Fruit fly (Drosophila melanogaster) whole organism, embryonic: ENCODE data around the gene CG10863.

Source experiments
- CG10565 ChIP-seq: fragments of 200-800 bp; sonication (Bioruptor generic); optimal IDR thresholded peaks from 3 replicates; lab custom pipeline; 2016; ENCODE audit warnings: missing biosample characterization, mild to moderate bottlenecking, missing genetic modification characterization
- CG11560 ChIP-seq: fragments of 200-800 bp; sonication (Bioruptor generic); IDR thresholded peaks from 3 replicates; pipeline ENCODE4 v1.3.6; 2022; ENCODE audit warnings: missing biosample characterization, missing genetic modification characterization
- CG12219 ChIP-seq: fragments of 200-800 bp; sonication (Bioruptor generic); optimal IDR thresholded peaks from 3 replicates; lab custom pipeline; 2018; ENCODE audit warnings: missing biosample characterization, mild to moderate bottlenecking, missing genetic modification characterization
- CG17802 ChIP-seq: fragments of 200-800 bp; sonication (Bioruptor generic); optimal IDR thresholded peaks from 2 replicates; lab custom pipeline; 2018; ENCODE audit warnings: missing biosample characterization, mild to moderate bottlenecking, missing genetic modification characterization, moderate library complexity
- CG18764 ChIP-seq: fragments of 200-800 bp; sonication (Bioruptor generic); optimal IDR thresholded peaks from 3 replicates; lab custom pipeline; 2016; ENCODE audit warnings: missing biosample characterization, missing genetic modification characterization
- CG2712 ChIP-seq: fragments of 200-800 bp; optimal IDR thresholded peaks from 3 replicates; lab custom pipeline; 2019; ENCODE audit warnings: missing biosample characterization, mild to moderate bottlenecking, missing genetic modification characterization, moderate library complexity
- CG31441 ChIP-seq: fragments of 200-800 bp; sonication (Bioruptor generic); IDR thresholded peaks from 2 replicates; pipeline ENCODE4 v1.3.6; 2022; ENCODE audit warnings: missing biosample characterization, missing genetic modification characterization
- CG43689 ChIP-seq: fragments of 200-800 bp; sonication (Bioruptor generic); IDR thresholded peaks from 2 replicates; pipeline ENCODE4 v1.3.6; 2022; ENCODE audit warnings: missing biosample characterization, missing genetic modification characterization
- CG4707 ChIP-seq: fragments of 200-800 bp; sonication (Bioruptor generic); optimal IDR thresholded peaks from 2 replicates; lab custom pipeline; 2018; ENCODE audit warnings: missing biosample characterization, mild to moderate bottlenecking, missing genetic modification characterization, moderate library complexity
- CG6654 ChIP-seq: fragments of 200-800 bp; sonication (Bioruptor generic); optimal IDR thresholded peaks from 2 replicates; lab custom pipeline; 2017; ENCODE audit warnings: missing biosample characterization, mild to moderate bottlenecking, missing genetic modification characterization
- CG6689 ChIP-seq: fragments of 200-800 bp; sonication (Bioruptor generic); IDR thresholded peaks from 2 replicates; pipeline ENCODE4 v1.3.6; 2022; ENCODE audit warnings: missing biosample characterization, missing genetic modification characterization
- CG7372 ChIP-seq: fragments of 200-800 bp; sonication (Bioruptor generic); IDR thresholded peaks from 2 replicates; pipeline ENCODE4 v1.3.6; 2022; ENCODE audit warnings: missing biosample characterization, missing genetic modification characterization
- CG8281 ChIP-seq: fragments of 200-800 bp; sonication (Bioruptor generic); optimal IDR thresholded peaks from 2 replicates; lab custom pipeline; 2018; ENCODE audit warnings: missing biosample characterization, mild to moderate bottlenecking, missing genetic modification characterization, moderate library complexity
- CG9817 ChIP-seq: fragments of 200-800 bp; sonication (Bioruptor generic); optimal IDR thresholded peaks from 2 replicates; lab custom pipeline; 2018; ENCODE audit warnings: missing biosample characterization, mild to moderate bottlenecking, missing genetic modification characterization, moderate library complexity
- Ets97D ChIP-seq: fragments of 200-800 bp; sonication (Bioruptor generic); optimal IDR thresholded peaks from 3 replicates; lab custom pipeline; 2016; ENCODE audit warnings: missing biosample characterization, missing genetic modification characterization
- Fer3 ChIP-seq: fragments of 200-800 bp; sonication (Bioruptor generic); optimal IDR thresholded peaks from 2 replicates; lab custom pipeline; 2018; ENCODE audit warnings: missing biosample characterization, mild to moderate bottlenecking, missing genetic modification characterization, moderate library complexity
- Gug ChIP-seq: fragments of 200-800 bp; sonication (Bioruptor generic); IDR thresholded peaks from 4 replicates; pipeline ENCODE4 v1.3.6; 2022; ENCODE audit warnings: missing biosample characterization, missing genetic modification characterization
- HLH4C ChIP-seq: fragments of 200-800 bp; sonication (Bioruptor generic); IDR thresholded peaks from 3 replicates; pipeline ENCODE4 v1.3.6; 2022; ENCODE audit warnings: missing biosample characterization, missing genetic modification characterization; ENCODE audit not compliant: partially characterized antibody
- Hand ChIP-seq: fragments of 200-800 bp; sonication (Bioruptor generic); optimal IDR thresholded peaks from 2 replicates; lab custom pipeline; 2017; ENCODE audit warnings: mild to moderate bottlenecking, missing biosample characterization, missing genetic modification reagents, missing genetic modification characterization
- Max ChIP-seq: fragments of 200-800 bp; sonication (Bioruptor generic); optimal IDR thresholded peaks from 2 replicates; lab custom pipeline; 2016; ENCODE audit warnings: missing biosample characterization, mild to moderate bottlenecking, missing genetic modification characterization
- Med ChIP-seq: fragments of 200-800 bp; sonication (Bioruptor generic); peaks from one replicate; lab custom pipeline; 2016; ENCODE audit warnings: missing biosample characterization, missing genetic modification characterization, mild to moderate bottlenecking, inconsistent platforms, moderate library complexity
- Myb ChIP-seq: fragments of 200-800 bp; sonication (Bioruptor generic); optimal IDR thresholded peaks from 2 replicates; lab custom pipeline; 2016; ENCODE audit warnings: missing biosample characterization, missing genetic modification characterization
- Sin3A ChIP-seq: fragments of >200 bp; optimal IDR thresholded peaks from 2 replicates; lab custom pipeline; 2018
- Spps ChIP-seq: fragments of 200-800 bp; sonication (Bioruptor generic); optimal IDR thresholded peaks from 2 replicates; lab custom pipeline; 2018; ENCODE audit warnings: missing biosample characterization, mild to moderate bottlenecking, missing genetic modification characterization
- Stat92E ChIP-seq, 3 experiments: fragments of >200 bp in 2 of 3; fragments of 200-800 bp in 1 of 3; sonication (Bioruptor generic) in 1 of 3; optimal IDR thresholded peaks; 2 replicates each; lab custom pipeline; 2017 to 2019; ENCODE audit warnings: missing biosample characterization in 3 of 3, missing genetic modification characterization in 3 of 3, mild to moderate bottlenecking in 1 of 3, moderate library complexity in 1 of 3
- YL-1 ChIP-seq: fragments of 200-800 bp; sonication (Bioruptor generic); optimal IDR thresholded peaks from 3 replicates; lab custom pipeline; 2017; ENCODE audit warnings: missing biosample characterization, mild to moderate bottlenecking, missing genetic modification characterization
- bab2 ChIP-seq: fragments of 200-800 bp; sonication (Bioruptor generic); optimal IDR thresholded peaks from 2 replicates; lab custom pipeline; 2016; ENCODE audit warnings: missing biosample characterization, missing genetic modification characterization
- bbx ChIP-seq: fragments of 200-800 bp; sonication (Bioruptor generic); IDR thresholded peaks from 2 replicates; pipeline ENCODE4 v1.3.6; 2022; ENCODE audit warnings: missing biosample characterization, missing genetic modification characterization; ENCODE audit not compliant: partially characterized antibody
- bsh ChIP-seq, 2 experiments: fragments of 200-800 bp; sonication (Bioruptor generic); optimal IDR thresholded peaks; 2 replicates each; lab custom pipeline; 2017 to 2018; ENCODE audit warnings: mild to moderate bottlenecking in 2 of 2, missing biosample characterization in 2 of 2, missing genetic modification characterization in 2 of 2, moderate library complexity in 1 of 2
- chinmo ChIP-seq: fragments of 200-800 bp; sonication (Bioruptor generic); IDR thresholded peaks from 4 replicates; pipeline ENCODE4 v1.3.6; 2022; ENCODE audit warnings: missing biosample characterization, missing genetic modification characterization; ENCODE audit not compliant: partially characterized antibody
- corto ChIP-seq: fragments of 200-800 bp; sonication (Bioruptor generic); optimal IDR thresholded peaks from 2 replicates; lab custom pipeline; 2016; ENCODE audit warnings: missing biosample characterization, mild to moderate bottlenecking, missing genetic modification characterization, moderate library complexity
- dysf ChIP-seq: fragments of 200-800 bp; sonication (Bioruptor generic); IDR thresholded peaks from 3 replicates; pipeline ENCODE4 v1.3.6; 2022; ENCODE audit warnings: missing biosample characterization, missing genetic modification characterization
- eve ChIP-seq, 2 experiments: fragments of >200 bp; optimal IDR thresholded peaks; 2 replicates each; lab custom pipeline; 2017; ENCODE audit warnings: missing biosample characterization in 2 of 2, missing genetic modification characterization in 2 of 2
- fd3F ChIP-seq: fragments of 200-800 bp; sonication (Bioruptor generic); optimal IDR thresholded peaks from 2 replicates; lab custom pipeline; 2018; ENCODE audit warnings: missing biosample characterization, mild to moderate bottlenecking, missing genetic modification characterization, moderate library complexity
- fru ChIP-seq: fragments of >200 bp; optimal IDR thresholded peaks from 2 replicates; lab custom pipeline; 2017
- gce ChIP-seq: fragments of 200-800 bp; sonication (Bioruptor generic); IDR thresholded peaks from 3 replicates; pipeline ENCODE4 v1.3.6; 2022; ENCODE audit warnings: missing biosample characterization, missing genetic modification characterization
- ind ChIP-seq: fragments of 200-800 bp; sonication (Bioruptor generic); optimal IDR thresholded peaks from 3 replicates; lab custom pipeline; 2016; ENCODE audit warnings: missing biosample characterization, missing genetic modification characterization
- jigr1 ChIP-seq: fragments of 200-800 bp; sonication (Bioruptor generic); IDR thresholded peaks from 3 replicates; pipeline ENCODE4 v1.3.6; 2022; ENCODE audit warnings: missing biosample characterization, missing genetic modification characterization
- klu ChIP-seq: fragments of 200-800 bp; sonication (Bioruptor generic); IDR thresholded peaks from 2 replicates; pipeline ENCODE4 v1.3.6; 2022; ENCODE audit warnings: missing biosample characterization, missing genetic modification characterization
- kni ChIP-seq: fragments of 200-800 bp; sonication (Bioruptor generic); optimal IDR thresholded peaks from 3 replicates; lab custom pipeline; 2017; ENCODE audit warnings: mild to moderate bottlenecking, missing biosample characterization, missing genetic modification reagents, missing genetic modification characterization
- lmd ChIP-seq: fragments of 200-800 bp; sonication (Bioruptor generic); IDR thresholded peaks from 2 replicates; pipeline ENCODE4 v1.3.6; 2022; ENCODE audit warnings: missing biosample characterization, missing genetic modification characterization
- mld ChIP-seq: fragments of 200-800 bp; sonication (Bioruptor generic); IDR thresholded peaks from 3 replicates; pipeline ENCODE4 v1.3.6; 2022; ENCODE audit warnings: missing biosample characterization, missing genetic modification characterization; ENCODE audit not compliant: partially characterized antibody
- pros ChIP-seq: fragments of 200-800 bp; sonication (Bioruptor generic); optimal IDR thresholded peaks from 3 replicates; lab custom pipeline; 2019; ENCODE audit warnings: missing biosample characterization, mild to moderate bottlenecking, missing genetic modification characterization, moderate library complexity
- pzg ChIP-seq: fragments of 200-800 bp; sonication (Bioruptor generic); optimal IDR thresholded peaks from 3 replicates; lab custom pipeline; 2018; ENCODE audit warnings: missing biosample characterization, mild to moderate bottlenecking, missing genetic modification characterization, moderate library complexity
- repo ChIP-seq: fragments of 200-800 bp; sonication (Bioruptor generic); optimal IDR thresholded peaks from 2 replicates; lab custom pipeline; 2016; ENCODE audit warnings: missing biosample characterization, missing genetic modification characterization
- seq ChIP-seq: fragments of 200-800 bp; sonication (Bioruptor generic); IDR thresholded peaks from 2 replicates; pipeline ENCODE4 v1.3.6; 2022; ENCODE audit warnings: missing biosample characterization, missing genetic modification characterization
- shn ChIP-seq: fragments of 200-800 bp; sonication (Bioruptor generic); optimal IDR thresholded peaks from 3 replicates; lab custom pipeline; 2016; ENCODE audit warnings: missing biosample characterization, missing genetic modification characterization
- slou ChIP-seq: fragments of 200-800 bp; sonication (Bioruptor generic); optimal IDR thresholded peaks from 3 replicates; lab custom pipeline; 2016; ENCODE audit warnings: missing biosample characterization, missing genetic modification characterization
- stwl ChIP-seq: fragments of 200-800 bp; sonication (Bioruptor generic); optimal IDR thresholded peaks from 3 replicates; lab custom pipeline; 2018; ENCODE audit warnings: missing biosample characterization, mild to moderate bottlenecking, missing genetic modification characterization, moderate library complexity
- tna ChIP-seq: fragments of 200-800 bp; sonication (Bioruptor generic); IDR thresholded peaks from 2 replicates; pipeline ENCODE4 v1.3.6; 2022; ENCODE audit warnings: missing biosample characterization, missing genetic modification characterization; ENCODE audit not compliant: partially characterized antibody
- twi ChIP-seq: fragments of 200-800 bp; optimal IDR thresholded peaks from 2 replicates; lab custom pipeline; 2019; ENCODE audit warnings: missing biosample characterization, mild to moderate bottlenecking, missing genetic modification characterization, moderate library complexity

CG10863 gene

DNA sequence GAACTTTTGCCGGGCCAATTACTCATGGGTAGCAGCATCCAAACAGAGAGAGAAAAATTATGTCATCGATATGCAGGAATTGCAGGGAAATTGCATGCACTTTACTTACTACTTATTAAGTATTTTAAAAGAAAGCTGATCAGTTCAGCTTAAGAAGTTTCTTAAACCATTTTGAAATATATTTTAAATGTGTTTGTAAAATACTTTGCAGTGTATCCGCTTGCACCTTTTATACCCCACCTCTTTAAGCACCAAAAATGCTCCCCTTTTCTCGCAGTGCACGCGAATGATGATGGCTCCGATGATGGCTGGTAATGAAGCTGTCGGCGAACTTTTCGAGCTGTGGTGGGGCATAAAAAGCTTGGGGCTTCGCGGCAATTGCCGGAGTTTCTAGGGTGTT, 10.2 kb upstream of the CG10863 start, which contains the start of gene CG14984 (continued):
- TF ChIP-seq CG6689 (GFP tag; lab: Robert Waterston, UW), result peak; percentile 51
- TF ChIP-seq CG10565 (GFP tag; lab: Kevin White, UChicago), result no peak
- TF ChIP-seq stwl, result no peak
- TF ChIP-seq Stat92E (GFP tag; optimal IDR thresholded peaks at IDR 0.05; lab: Kevin White, UChicago), result no peak
- TF ChIP-seq pros (GFP tag; lab: Kevin White, UChicago), result no peak
- no peak for TF ChIP-seq eve (GFP tag; optimal IDR thresholded peaks at IDR 0.05; lab: Kevin White, UChicago)
- TF ChIP-seq Gug (GFP tag; lab: Robert Waterston, UW), result peak; percentile 57; the same call in 2 of the 4 replicates
- no peak for TF ChIP-seq slou (GFP tag; lab: Kevin White, UChicago)
- peak; percentile 39 for TF ChIP-seq Max (GFP tag; lab: Kevin White, UChicago)
- no peak for TF ChIP-seq mld (GFP tag; lab: Robert Waterston, UW)
- TF ChIP-seq klu (GFP tag; lab: Robert Waterston, UW), result peak; percentile 61
- TF ChIP-seq ind (GFP tag; lab: Kevin White, UChicago), result peak; percentile 60
- TF ChIP-seq Fer3 (tag; lab: Kevin White, UChicago), result peak; percentile 63
- no peak for TF ChIP-seq YL-1 (GFP tag; lab: Kevin White, UChicago)
- TF ChIP-seq gce (GFP tag; lab: Robert Waterston, UW), result no peak
- no peak for TF ChIP-seq Spps (tag; lab: Kevin White, UChicago)
- no peak for TF ChIP-seq corto (GFP tag; lab: Kevin White, UChicago)
- TF ChIP-seq CG18764, result peak; percentile 14
- TF ChIP-seq CG2712, result peak; percentile 26
- TF ChIP-seq dysf (GFP tag; lab: Robert Waterston, UW), result peak; percentile 74; the same call in 2 of the 3 replicates
- TF ChIP-seq HLH4C (GFP tag; lab: Robert Waterston, UW), result no peak
- TF ChIP-seq tna (GFP tag; lab: Robert Waterston, UW), result no peak
- TF ChIP-seq Sin3A, result no peak
- TF ChIP-seq chinmo (GFP tag; lab: Robert Waterston, UW), result no peak
- no peak for TF ChIP-seq CG8281 (tag; lab: Kevin White, UChicago)
- TF ChIP-seq CG9817, result peak; percentile 19
- TF ChIP-seq jigr1 (GFP tag; lab: Robert Waterston, UW), result 0 out of 3 replicates have a peak, but pooled peaks have one; percentile 18
- TF ChIP-seq Hand (GFP tag; lab: Kevin White, UChicago), result no peak
- no peak for TF ChIP-seq fd3F (GFP tag; lab: Kevin White, UChicago)
- peak; percentile 86 for TF ChIP-seq Med (GFP tag; lab: Kevin White, UChicago)
- TF ChIP-seq CG11560 (tag; lab: Robert Waterston, UW), result peak; percentile 50; the same call in 1 of the 3 replicates
- TF ChIP-seq CG17802 (tag; lab: Kevin White, UChicago), result no peak
- TF ChIP-seq twi (tag; lab: Kevin White, UChicago), result no peak
- TF ChIP-seq bsh (GFP tag; optimal IDR thresholded peaks at IDR 0.05; lab: Kevin White, UChicago), result no peak
- no peak for TF ChIP-seq Ets97D (GFP tag; lab: Kevin White, UChicago)
- 0 out of 2 replicates have a peak, but pooled peaks have one; percentile 12 for TF ChIP-seq CG31441 (GFP tag; lab: Robert Waterston, UW)
- TF ChIP-seq lmd, result peak; percentile 69
- TF ChIP-seq CG7372, result peak; percentile 51; the same call in 1 of the 2 replicates
- no peak for TF ChIP-seq CG4707
- no peak for TF ChIP-seq seq (GFP tag; lab: Robert Waterston, UW)
- TF ChIP-seq kni (GFP tag; lab: Kevin White, UChicago), result no peak
- peak; percentile 1 for TF ChIP-seq repo (GFP tag; lab: Kevin White, UChicago)
- no peak for TF ChIP-seq pzg (GFP tag; lab: Kevin White, UChicago)
- TF ChIP-seq bab2 (GFP tag; lab: Kevin White, UChicago), result peak; percentile 7
- no peak for TF ChIP-seq CG43689 (GFP tag; lab: Robert Waterston, UW)
- TF ChIP-seq Myb (GFP tag; lab: Kevin White, UChicago), result no peak
- no peak for TF ChIP-seq fru
- peak; percentile 16 for TF ChIP-seq shn
- no peak for TF ChIP-seq CG6654 (GFP tag; lab: Kevin White, UChicago)
- no peak for TF ChIP-seq bbx (GFP tag; lab: Robert Waterston, UW)
- no peak for TF ChIP-seq CG12219 (GFP tag; lab: Kevin White, UChicago)
